Fruit fly (Drosophila melanogaster) whole organism, prepupa: ENCODE results near the gene IntS14.
A peak's percentile ranks its signal among the peaks of the same experiment; 100 is the strongest.

ENCODE experiments used
- Blimp-1 ChIP-seq: fragments of 200-800 bp; sonication (Bioruptor generic); optimal IDR thresholded peaks from 3 replicates; lab custom pipeline; 2017; ENCODE audit warnings: missing biosample characterization, missing genetic modification characterization, mild to moderate bottlenecking, moderate library complexity, missing genetic modification reagents
- CG10631 ChIP-seq: fragments of 200-800 bp; sonication (Bioruptor generic); optimal IDR thresholded peaks from 2 replicates; lab custom pipeline; 2016; ENCODE audit warnings: missing biosample characterization, missing genetic modification characterization
- CG10669 ChIP-seq: fragments of 200-800 bp; sonication (Bioruptor generic); optimal IDR thresholded peaks from 3 replicates; lab custom pipeline; 2018; ENCODE audit warnings: missing biosample characterization, mild to moderate bottlenecking, missing genetic modification characterization, moderate library complexity
- CG11294 ChIP-seq: fragments of 200-800 bp; sonication (Bioruptor generic); IDR thresholded peaks from 2 replicates; pipeline ENCODE4 v1.3.6; 2022; ENCODE audit warnings: missing biosample characterization, missing genetic modification characterization
- CG11762 ChIP-seq: fragments of 200-800 bp; sonication (Bioruptor generic); optimal IDR thresholded peaks from 3 replicates; lab custom pipeline; 2016; ENCODE audit warnings: missing biosample characterization, missing genetic modification characterization; ENCODE audit not compliant: insufficient read depth
- CG11902 ChIP-seq: fragments of 200-800 bp; sonication (Bioruptor generic); optimal IDR thresholded peaks from 3 replicates; lab custom pipeline; 2016; ENCODE audit warnings: missing biosample characterization, missing genetic modification characterization
- CG16779 ChIP-seq: fragments of 200-800 bp; sonication (Bioruptor generic); optimal IDR thresholded peaks from 3 replicates; lab custom pipeline; 2017; ENCODE audit warnings: missing biosample characterization, mild to moderate bottlenecking, missing genetic modification characterization
- CG3032 ChIP-seq: fragments of 200-800 bp; optimal IDR thresholded peaks from 2 replicates; lab custom pipeline; 2019; ENCODE audit warnings: missing biosample characterization, mild to moderate bottlenecking, missing genetic modification characterization, moderate library complexity
- CG32006 ChIP-seq: fragments of 200-800 bp; sonication (Bioruptor generic); optimal IDR thresholded peaks from 3 replicates; lab custom pipeline; 2017; ENCODE audit warnings: missing biosample characterization, mild to moderate bottlenecking, missing genetic modification characterization
- CG34406 ChIP-seq: fragments of 200-800 bp; sonication (Bioruptor generic); optimal IDR thresholded peaks from 3 replicates; lab custom pipeline; 2016; ENCODE audit warnings: missing biosample characterization, missing genetic modification characterization
- CG3919 ChIP-seq: fragments of 200-800 bp; sonication (Bioruptor generic); optimal IDR thresholded peaks from 3 replicates; lab custom pipeline; 2016; ENCODE audit warnings: missing biosample characterization, missing genetic modification characterization
- CG6276 ChIP-seq: fragments of 200-800 bp; sonication (Bioruptor generic); optimal IDR thresholded peaks from 2 replicates; lab custom pipeline; 2017; ENCODE audit warnings: missing biosample characterization, mild to moderate bottlenecking, missing genetic modification characterization
- CG6792 ChIP-seq: fragments of 200-800 bp; sonication (Bioruptor generic); optimal IDR thresholded peaks from 3 replicates; lab custom pipeline; 2016; ENCODE audit warnings: missing biosample characterization, missing genetic modification characterization
- CG6808 ChIP-seq: fragments of 200-800 bp; sonication (Bioruptor generic); optimal IDR thresholded peaks from 3 replicates; lab custom pipeline; 2017; ENCODE audit warnings: missing biosample characterization, missing genetic modification characterization, mild to moderate bottlenecking, moderate library complexity, missing genetic modification reagents
- CG6854 ChIP-seq: fragments of 200-800 bp; sonication (Bioruptor generic); optimal IDR thresholded peaks from 2 replicates; lab custom pipeline; 2017; ENCODE audit warnings: missing biosample characterization, mild to moderate bottlenecking, missing genetic modification characterization
- CG7368 ChIP-seq: fragments of 200-800 bp; sonication (Bioruptor generic); optimal IDR thresholded peaks from 3 replicates; lab custom pipeline; 2016; ENCODE audit warnings: missing biosample characterization, missing genetic modification characterization
- CG8319 ChIP-seq: fragments of 200-800 bp; sonication (Bioruptor generic); optimal IDR thresholded peaks from 3 replicates; lab custom pipeline; 2016; ENCODE audit warnings: missing biosample characterization, missing genetic modification characterization
- CG8632 ChIP-seq: fragments of 200-800 bp; sonication (Bioruptor generic); optimal IDR thresholded peaks from 3 replicates; lab custom pipeline; 2016; ENCODE audit warnings: missing biosample characterization, missing genetic modification characterization
- CG9139 ChIP-seq: fragments of 200-800 bp; sonication (Bioruptor generic); optimal IDR thresholded peaks from 3 replicates; lab custom pipeline; 2017; ENCODE audit warnings: missing biosample characterization, mild to moderate bottlenecking, missing genetic modification characterization
- Eip78C ChIP-seq: fragments of 200-800 bp; sonication (Bioruptor generic); peaks from one replicate; lab custom pipeline; 2016; ENCODE audit warnings: missing biosample characterization, missing genetic modification characterization
- Eip93F ChIP-seq: fragments of 200-800 bp; sonication (Bioruptor generic); optimal IDR thresholded peaks from 2 replicates; lab custom pipeline; 2016; ENCODE audit warnings: missing biosample characterization, mild to moderate bottlenecking, missing genetic modification characterization
- Ets96B ChIP-seq: fragments of 200-800 bp; optimal IDR thresholded peaks from 2 replicates; lab custom pipeline; 2019; ENCODE audit warnings: missing biosample characterization, mild to moderate bottlenecking, missing genetic modification characterization, moderate library complexity
- Gug ChIP-seq: fragments of 200-800 bp; sonication (Bioruptor generic); IDR thresholded peaks from 2 replicates; pipeline ENCODE4 v1.3.6; 2022; ENCODE audit warnings: missing biosample characterization, missing genetic modification characterization
- Lpt ChIP-seq: fragments of 200-800 bp; sonication (Bioruptor generic); optimal IDR thresholded peaks from 3 replicates; lab custom pipeline; 2016; ENCODE audit warnings: missing biosample characterization, missing genetic modification characterization
- Smox ChIP-seq: fragments of 200-800 bp; sonication (Bioruptor generic); optimal IDR thresholded peaks from 3 replicates; lab custom pipeline; 2016; ENCODE audit warnings: missing biosample characterization, missing genetic modification characterization
- Sox15 ChIP-seq: fragments of 200-800 bp; sonication (Bioruptor generic); optimal IDR thresholded peaks from 3 replicates; lab custom pipeline; 2016; ENCODE audit warnings: missing biosample characterization, missing genetic modification characterization
- acj6 ChIP-seq: fragments of 200-800 bp; sonication (Bioruptor generic); optimal IDR thresholded peaks from 3 replicates; lab custom pipeline; 2016; ENCODE audit warnings: missing biosample characterization, missing genetic modification characterization
- dac ChIP-seq: fragments of 200-800 bp; sonication (Bioruptor generic); optimal IDR thresholded peaks from 2 replicates; lab custom pipeline; 2017; ENCODE audit warnings: missing biosample characterization, mild to moderate bottlenecking, missing genetic modification characterization
- fkh ChIP-seq: fragments of 200-800 bp; sonication (Bioruptor generic); optimal IDR thresholded peaks from 3 replicates; lab custom pipeline; 2017; ENCODE audit warnings: missing biosample characterization, mild to moderate bottlenecking, missing genetic modification characterization, moderate library complexity
- net ChIP-seq: fragments of 200-800 bp; sonication (Bioruptor generic); optimal IDR thresholded peaks from 3 replicates; lab custom pipeline; 2016; ENCODE audit warnings: missing biosample characterization, missing genetic modification characterization
- pdm3 ChIP-seq: fragments of 200-800 bp; sonication (Bioruptor generic); optimal IDR thresholded peaks from 3 replicates; lab custom pipeline; 2016; ENCODE audit warnings: missing biosample characterization, missing genetic modification characterization
- spab ChIP-seq: fragments of 200-800 bp; sonication (Bioruptor generic); optimal IDR thresholded peaks from 2 replicates; lab custom pipeline; 2017; ENCODE audit warnings: missing biosample characterization, mild to moderate bottlenecking, missing genetic modification characterization, missing genetic modification reagents
- svp ChIP-seq: fragments of 200-800 bp; sonication (Bioruptor generic); peaks from one replicate; lab custom pipeline; 2016; ENCODE audit warnings: missing biosample characterization, missing genetic modification characterization
- topi ChIP-seq: fragments of 200-800 bp; sonication (Bioruptor generic); optimal IDR thresholded peaks from 3 replicates; lab custom pipeline; 2016; ENCODE audit warnings: missing biosample characterization, missing genetic modification characterization

IntS14 gene

DNA sequence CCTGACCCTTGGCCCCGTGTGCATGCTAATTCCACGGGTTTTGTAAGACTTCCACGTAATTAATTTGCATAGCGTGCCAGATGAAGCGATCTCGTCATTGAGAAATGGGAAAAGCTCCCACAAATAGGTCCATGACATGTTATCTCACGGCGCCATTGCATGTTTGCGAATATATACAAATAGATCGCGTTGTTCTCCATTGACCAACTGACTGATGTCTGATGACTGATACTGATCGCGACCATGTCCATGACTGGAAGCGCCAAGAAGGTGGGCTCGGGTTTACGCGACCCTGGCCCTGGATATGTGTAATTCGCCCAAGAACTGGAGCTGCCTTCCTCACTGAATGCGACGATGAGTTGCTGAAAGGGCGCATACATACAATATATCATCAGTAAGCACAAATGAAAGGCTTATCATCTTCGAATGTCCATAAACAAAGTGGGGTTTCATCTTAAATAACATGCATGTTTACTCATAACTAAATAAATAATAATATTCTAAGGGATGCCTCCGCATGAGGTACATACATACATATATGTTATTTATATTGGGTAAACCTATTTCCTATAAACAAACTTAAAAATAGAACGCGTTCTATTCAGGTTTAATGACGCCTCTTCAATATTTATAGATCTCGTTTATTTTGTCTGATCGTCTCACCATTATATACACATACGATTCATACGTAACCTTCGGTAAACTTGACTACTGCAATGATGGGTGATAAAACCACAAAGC lies 41.0 kb upstream of the IntS14 start:
- no peak for TF ChIP-seq CG11294 (GFP tag; lab: Robert Waterston, UW)
- no peak for TF ChIP-seq CG8632 (GFP tag; lab: Kevin White, UChicago)
- peak; percentile 40 for TF ChIP-seq Eip78C (GFP tag; lab: Kevin White, UChicago)
- no peak for TF ChIP-seq Ets96B (tag; lab: Kevin White, UChicago)
- TF ChIP-seq fkh = peak; percentile 82
- peak; percentile 72 for TF ChIP-seq svp (GFP tag; lab: Kevin White, UChicago)

DNA sequence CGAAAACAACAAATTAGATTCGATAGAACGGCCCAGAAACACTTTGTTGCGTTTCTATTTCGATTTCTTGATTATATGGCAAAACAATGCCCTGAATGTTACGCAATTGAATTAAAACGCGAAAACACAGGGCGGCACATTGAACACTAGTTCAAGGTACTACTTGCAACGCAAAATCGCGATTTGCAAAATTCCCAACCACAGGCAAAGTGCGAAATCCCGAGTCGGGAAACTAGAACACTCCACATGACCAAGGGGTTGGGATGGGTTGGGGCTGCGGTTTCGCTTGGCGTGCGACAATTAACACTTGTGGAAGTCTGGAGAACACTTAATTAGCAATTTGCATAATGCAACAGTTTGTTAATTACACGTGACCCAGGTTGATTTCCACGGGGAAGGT lies 40.0 kb upstream of the IntS14 start:
- TF ChIP-seq topi (GFP tag; lab: Kevin White, UChicago) = no peak
- peak; percentile 5 for TF ChIP-seq CG10669 (GFP tag; lab: Kevin White, UChicago)
- no peak for TF ChIP-seq Lpt
- TF ChIP-seq CG34406 = no peak
- TF ChIP-seq dac (GFP tag; lab: Kevin White, UChicago) = no peak
- TF ChIP-seq CG6276 = no peak

DNA sequence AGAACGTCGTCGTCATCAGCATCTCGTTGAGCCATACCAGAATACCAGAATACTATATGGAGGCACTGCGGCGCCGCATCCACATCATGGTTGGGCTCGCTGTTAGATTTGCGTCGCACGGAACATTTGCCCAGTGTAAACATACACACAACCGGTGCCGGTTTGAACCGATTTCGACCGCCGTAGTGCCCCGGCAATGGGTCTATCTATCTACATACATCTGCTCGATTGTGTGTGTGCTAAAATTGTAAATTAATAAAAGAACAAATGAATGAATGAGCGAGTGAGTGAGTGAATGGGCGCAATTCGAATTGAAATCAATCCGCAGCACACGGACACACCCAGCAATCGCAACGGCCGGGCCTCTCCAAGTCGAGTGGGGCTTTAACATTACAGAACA lies 38.8 kb upstream of the IntS14 start:
- no peak for TF ChIP-seq CG8319 (GFP tag; lab: Kevin White, UChicago)
- TF ChIP-seq CG11902 (GFP tag; lab: Kevin White, UChicago) = no peak
- TF ChIP-seq CG7368 (GFP tag; lab: Kevin White, UChicago) = no peak
- TF ChIP-seq CG9139 = no peak
- no peak for TF ChIP-seq Lpt
- TF ChIP-seq pdm3 (GFP tag; lab: Kevin White, UChicago) = no peak
- TF ChIP-seq CG6792 = no peak
- no peak for TF ChIP-seq net (GFP tag; lab: Kevin White, UChicago)
- no peak for TF ChIP-seq Sox15 (GFP tag; lab: Kevin White, UChicago)
- no peak for TF ChIP-seq dac (GFP tag; lab: Kevin White, UChicago)
- peak; percentile 45 for TF ChIP-seq CG16779
- TF ChIP-seq CG10631 = no peak
- TF ChIP-seq Blimp-1 (GFP tag; lab: Kevin White, UChicago) = no peak
- peak; percentile 82 for TF ChIP-seq fkh
- peak; percentile 2 for TF ChIP-seq svp (GFP tag; lab: Kevin White, UChicago)
- TF ChIP-seq CG32006 = no peak
- no peak for TF ChIP-seq CG6808 (GFP tag; lab: Kevin White, UChicago)
- no peak for TF ChIP-seq Smox (GFP tag; lab: Kevin White, UChicago)
- TF ChIP-seq CG3919 (GFP tag; lab: Kevin White, UChicago) = no peak
- no peak for TF ChIP-seq spab (GFP tag; lab: Kevin White, UChicago)
- TF ChIP-seq acj6 (GFP tag; lab: Kevin White, UChicago) = no peak
- no peak for TF ChIP-seq CG11762 (GFP tag; lab: Kevin White, UChicago)
- no peak for TF ChIP-seq Gug (GFP tag; lab: Robert Waterston, UW)
- no peak for TF ChIP-seq Eip93F (GFP tag; lab: Kevin White, UChicago)
- no peak for TF ChIP-seq topi (GFP tag; lab: Kevin White, UChicago)
- no peak for TF ChIP-seq CG6854 (GFP tag; lab: Kevin White, UChicago)

DNA sequence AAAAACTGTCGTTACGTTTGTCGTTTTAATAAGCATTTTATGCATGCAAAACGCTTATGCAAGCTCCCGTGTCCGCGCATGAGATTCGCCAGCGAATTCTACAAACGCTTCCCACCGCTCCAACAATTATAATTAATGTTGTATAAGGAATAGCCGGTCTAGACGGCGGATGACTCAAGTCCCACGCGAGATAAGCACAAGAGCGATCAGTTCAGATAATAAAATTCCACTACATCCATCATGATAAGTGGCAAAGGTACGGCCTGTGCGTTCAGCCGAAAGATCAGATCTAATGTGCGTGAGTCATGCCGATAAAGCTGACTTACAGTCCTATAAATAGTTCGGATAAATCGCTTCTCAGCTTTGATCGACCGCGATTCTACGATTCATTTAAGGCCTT lies 37.7 kb upstream of the IntS14 start:
- TF ChIP-seq svp (GFP tag; lab: Kevin White, UChicago) (peak; percentile 66), spab (GFP tag; lab: Kevin White, UChicago) (no peak), CG3032 (tag; lab: Kevin White, UChicago) (no peak)
